Worm (Caenorhabditis elegans): ENCODE data around the gene srg-56.

The srg-56 gene

ce11 chrV:2710192-2710591 lies 27.9 kb downstream of the srg-56 start:
- no peak for TF ChIP-seq ztf-23 (GFP tag; IDR thresholded peaks at IDR 0.05)
- TF ChIP-seq cog-1 (tag; optimal IDR thresholded peaks at IDR 0.05): no peak
- TF ChIP-seq tab-1 (GFP tag; IDR thresholded peaks at IDR 0.05): no peak
- no peak for TF ChIP-seq med-1 (GFP tag; optimal IDR thresholded peaks at IDR 0.05; ENCODE audit: insufficient read depth)
- no peak for TF ChIP-seq ref-1 (GFP tag; conservative IDR thresholded peaks at IDR 0.05)
- no peak for TF ChIP-seq ztf-29 (GFP tag; IDR thresholded peaks at IDR 0.05)

ce11 chrV:2706379-2706778 lies 31.7 kb downstream of the srg-56 start:
- TF ChIP-seq flt-1 (GFP tag; IDR thresholded peaks at IDR 0.05) (no peak), ref-1 (GFP tag; conservative IDR thresholded peaks at IDR 0.05) (no peak), ztf-23 (GFP tag; IDR thresholded peaks at IDR 0.05) (no peak), cog-1 (tag; optimal IDR thresholded peaks at IDR 0.05) (no peak), med-1 (GFP tag; optimal IDR thresholded peaks at IDR 0.05; ENCODE audit: insufficient read depth) (no peak), tab-1 (GFP tag; IDR thresholded peaks at IDR 0.05) (no peak), ztf-29 (GFP tag; IDR thresholded peaks at IDR 0.05) (no peak), klf-2 (GFP tag; conservative IDR thresholded peaks at IDR 0.05) (no peak), T22C8.4 (GFP tag; IDR thresholded peaks at IDR 0.05) (no peak)

DNA sequence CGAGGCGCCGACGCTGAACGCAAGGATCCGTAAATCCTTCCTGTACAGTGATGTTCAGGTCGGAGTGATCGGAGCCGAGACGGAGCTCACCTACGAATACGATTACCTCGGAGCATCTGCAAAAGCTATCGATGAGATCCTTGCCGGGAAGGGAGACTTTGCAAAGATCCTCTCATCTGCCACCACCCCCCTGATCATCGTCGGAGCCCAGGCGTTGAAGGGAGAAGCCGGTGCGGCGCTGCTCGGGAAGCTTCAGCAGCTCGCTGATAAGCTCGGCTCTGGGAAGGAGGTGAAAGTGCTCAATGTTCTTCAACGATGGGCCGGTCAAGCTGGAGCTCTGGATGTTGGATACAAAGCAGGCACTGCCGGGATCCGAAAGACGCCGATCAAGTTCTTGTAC lies 34.8 kb downstream of the srg-56 start:
- TF ChIP-seq T22C8.4 (GFP tag; IDR thresholded peaks at IDR 0.05) (no peak), klf-2 (GFP tag; conservative IDR thresholded peaks at IDR 0.05) (no peak), flt-1 (GFP tag; IDR thresholded peaks at IDR 0.05) (no peak), ref-1 (GFP tag; conservative IDR thresholded peaks at IDR 0.05) (no peak), med-1 (GFP tag; optimal IDR thresholded peaks at IDR 0.05; ENCODE audit: insufficient read depth) (no peak), ztf-29 (GFP tag; IDR thresholded peaks at IDR 0.05) (no peak), cog-1 (tag; optimal IDR thresholded peaks at IDR 0.05) (no peak), tab-1 (GFP tag; IDR thresholded peaks at IDR 0.05) (no peak)

DNA sequence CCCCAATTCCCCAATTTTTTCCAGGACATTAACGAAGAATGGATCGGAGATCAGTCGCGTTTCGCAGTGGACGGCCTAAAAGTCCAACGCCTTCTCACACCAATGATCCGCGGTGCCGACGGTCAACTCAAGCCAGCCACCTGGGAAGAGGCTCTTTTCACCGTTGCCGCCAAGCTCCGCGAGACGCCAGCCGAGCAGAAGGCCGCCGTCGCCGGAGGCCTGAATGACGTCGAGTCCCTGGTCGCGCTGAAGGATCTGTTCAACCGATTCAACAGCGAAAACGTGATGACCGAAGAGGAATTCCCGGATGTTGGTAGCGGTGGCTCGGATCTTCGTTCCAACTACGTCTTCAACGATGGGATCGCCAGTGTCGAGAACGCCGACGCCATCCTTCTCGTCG lies 35.2 kb downstream of the srg-56 start:
- TF ChIP-seq ref-1 (GFP tag; conservative IDR thresholded peaks at IDR 0.05) (no peak), ztf-29 (GFP tag; IDR thresholded peaks at IDR 0.05) (no peak), med-1 (GFP tag; optimal IDR thresholded peaks at IDR 0.05; ENCODE audit: insufficient read depth) (no peak), T22C8.4 (GFP tag; IDR thresholded peaks at IDR 0.05) (no peak), flt-1 (GFP tag; IDR thresholded peaks at IDR 0.05) (no peak), klf-2 (GFP tag; conservative IDR thresholded peaks at IDR 0.05) (no peak), ztf-23 (GFP tag; IDR thresholded peaks at IDR 0.05) (no peak), cog-1 (tag; optimal IDR thresholded peaks at IDR 0.05) (no peak), tab-1 (GFP tag; IDR thresholded peaks at IDR 0.05) (no peak)

ce11 chrV:2698826-2699225 lies 39.2 kb downstream of the srg-56 start, which contains the start of gene nuo-5:
TSS of gene nuo-5 (plus strand) at chrV:2698972.
- TF ChIP-seq ztf-29 (GFP tag; IDR thresholded peaks at IDR 0.05) (no peak), ref-1 (GFP tag; conservative IDR thresholded peaks at IDR 0.05) (no peak), cog-1 (tag; optimal IDR thresholded peaks at IDR 0.05) (no peak), T22C8.4 (GFP tag; IDR thresholded peaks at IDR 0.05) (no peak), klf-2 (GFP tag; conservative IDR thresholded peaks at IDR 0.05) (no peak), ztf-23 (GFP tag; IDR thresholded peaks at IDR 0.05) (no peak), med-1 (GFP tag; optimal IDR thresholded peaks at IDR 0.05; ENCODE audit: insufficient read depth) (no peak)

ce11 chrV:2697693-2698092 lies 40.4 kb downstream of the srg-56 start:
- TF ChIP-seq ref-1 (GFP tag; conservative IDR thresholded peaks at IDR 0.05): no peak
- peak; percentile 12 for TF ChIP-seq med-1 (GFP tag; optimal IDR thresholded peaks at IDR 0.05; ENCODE audit: insufficient read depth)
- TF ChIP-seq flt-1 (GFP tag; IDR thresholded peaks at IDR 0.05): 0 out of 2 replicates have a peak, but pooled peaks have one; percentile 58
- no peak for TF ChIP-seq tab-1 (GFP tag; IDR thresholded peaks at IDR 0.05)

DNA sequence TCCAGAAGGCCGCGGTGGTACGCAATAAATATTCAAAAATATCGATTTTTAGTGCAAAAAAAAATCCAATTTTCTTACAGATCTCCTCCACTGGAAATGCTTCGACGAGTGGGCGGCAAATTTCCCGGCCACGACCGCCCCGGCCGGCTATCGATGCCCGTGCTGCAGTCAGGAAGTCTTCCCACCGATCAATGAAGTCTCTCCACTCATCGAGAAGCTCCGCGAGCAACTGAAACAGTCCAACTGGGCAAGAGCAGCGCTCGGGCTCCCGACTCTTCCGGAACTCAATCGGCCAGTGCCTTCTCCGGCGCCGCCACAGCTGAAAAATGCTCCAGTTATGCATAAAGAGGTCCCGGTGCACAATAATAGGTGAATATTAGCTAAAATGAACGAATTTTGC lies 42.1 kb downstream of the srg-56 start, which contains the start of gene Y45G12B.3:
TSS of gene Y45G12B.3 (minus strand) at position 320 of the 400 bp plus-strand sequence.
- TF ChIP-seq med-1 (GFP tag; optimal IDR thresholded peaks at IDR 0.05; ENCODE audit: insufficient read depth): no peak
- TF ChIP-seq ztf-23 (GFP tag; IDR thresholded peaks at IDR 0.05): no peak
- TF ChIP-seq ztf-29 (GFP tag; IDR thresholded peaks at IDR 0.05): no peak
- TF ChIP-seq T22C8.4 (GFP tag; IDR thresholded peaks at IDR 0.05): no peak
- no peak for TF ChIP-seq klf-2 (GFP tag; conservative IDR thresholded peaks at IDR 0.05)
- TF ChIP-seq flt-1 (GFP tag; IDR thresholded peaks at IDR 0.05): no peak
- TF ChIP-seq tab-1 (GFP tag; IDR thresholded peaks at IDR 0.05): no peak
- no peak for TF ChIP-seq cog-1 (tag; optimal IDR thresholded peaks at IDR 0.05)
- no peak for TF ChIP-seq ref-1 (GFP tag; conservative IDR thresholded peaks at IDR 0.05)

ce11 chrV:2694389-2694788 lies 43.7 kb downstream of the srg-56 start, which contains the start of gene Y45G12B.2:
TSS of gene Y45G12B.2 (plus strand) at chrV:2694771.
- 0 out of 2 replicates have a peak, but pooled peaks have one; percentile 25 for TF ChIP-seq klf-2 (GFP tag; conservative IDR thresholded peaks at IDR 0.05)
- no peak for TF ChIP-seq T22C8.4 (GFP tag; IDR thresholded peaks at IDR 0.05)

- no peak for TF ChIP-seq ref-1 (GFP tag; conservative IDR thresholded peaks at IDR 0.05)
- no peak for TF ChIP-seq klf-2 (GFP tag; conservative IDR thresholded peaks at IDR 0.05)
- no peak for TF ChIP-seq ztf-23 (GFP tag; IDR thresholded peaks at IDR 0.05)
- no peak for TF ChIP-seq cog-1 (tag; optimal IDR thresholded peaks at IDR 0.05)
- TF ChIP-seq ztf-29 (GFP tag; IDR thresholded peaks at IDR 0.05): no peak
- TF ChIP-seq T22C8.4 (GFP tag; IDR thresholded peaks at IDR 0.05): no peak
- TF ChIP-seq tab-1 (GFP tag; IDR thresholded peaks at IDR 0.05): no peak
- no peak for TF ChIP-seq flt-1 (GFP tag; IDR thresholded peaks at IDR 0.05)
- TF ChIP-seq med-1 (GFP tag; optimal IDR thresholded peaks at IDR 0.05; ENCODE audit: insufficient read depth): no peak
Measured at ce11 chrV:2690948-2691347, 47.1 kb downstream of the srg-56 start.

ce11 chrV:2690478-2690877 lies 47.6 kb downstream of the srg-56 start:
- TF ChIP-seq ztf-23 (GFP tag; IDR thresholded peaks at IDR 0.05) (no peak), klf-2 (GFP tag; conservative IDR thresholded peaks at IDR 0.05) (no peak), flt-1 (GFP tag; IDR thresholded peaks at IDR 0.05) (no peak), med-1 (GFP tag; optimal IDR thresholded peaks at IDR 0.05; ENCODE audit: insufficient read depth) (no peak), ztf-29 (GFP tag; IDR thresholded peaks at IDR 0.05) (no peak), T22C8.4 (GFP tag; IDR thresholded peaks at IDR 0.05) (no peak)

Data from whole organism, midembryonic.